Fruit fly (Drosophila melanogaster): Measurements from ENCODE around the gene Iris.

- no peak for TF ChIP-seq Sin3A (optimal IDR thresholded peaks at IDR 0.05)
- TF ChIP-seq Myc (optimal IDR thresholded peaks at IDR 0.05), result no peak
- no peak for TF ChIP-seq h (optimal IDR thresholded peaks at IDR 0.05)
- TF ChIP-seq ttk (optimal IDR thresholded peaks at IDR 0.05), result no peak
- no peak for TF ChIP-seq psq (optimal IDR thresholded peaks at IDR 0.05)
- no peak for TF ChIP-seq insv (optimal IDR thresholded peaks at IDR 0.05)
These were observed 9.6 kb downstream of the Iris start for dm6 chr2L:1124265-1124664.
